Worm (Caenorhabditis elegans): Measurements from ENCODE around the gene T09F3.5.
A peak's percentile ranks its signal among the peaks of the same experiment; 100 is the strongest.

Gene T09F3.5

DNA sequence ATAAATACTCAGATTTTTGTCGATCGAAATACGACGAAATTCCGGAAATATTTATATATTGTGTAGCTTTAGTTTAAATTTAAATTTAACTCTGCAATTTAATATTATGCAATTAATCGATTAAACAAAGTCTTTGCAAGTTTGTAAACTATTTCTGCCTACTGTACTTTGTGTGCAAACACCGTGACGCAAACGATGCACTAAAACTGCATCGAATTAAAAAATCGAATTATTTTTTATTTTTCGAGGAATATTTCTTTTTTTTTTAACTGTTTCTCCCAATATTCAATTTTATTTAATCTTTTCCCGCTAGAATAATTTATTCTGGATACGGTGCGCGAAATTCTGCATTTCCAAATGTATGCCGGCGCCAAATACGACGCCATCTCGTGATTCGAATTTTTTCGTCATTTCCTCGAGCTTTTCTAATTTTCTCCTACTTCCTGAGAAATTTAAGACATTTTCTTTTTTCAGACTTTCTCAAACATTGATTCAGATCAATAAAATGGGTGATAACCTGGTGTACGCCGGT lies 19.7 kb downstream of the T09F3.5 start, which contains the start of gene eif-2A:
Gene eif-2A (plus strand): TSS at position 469 of the 532 bp plus-strand sequence.
- no peak for TF ChIP-seq nhr-2 (tag; optimal IDR thresholded peaks at IDR 0.05)
- TF ChIP-seq unc-39 (tag; optimal IDR thresholded peaks at IDR 0.05), result no peak
- no peak for TF ChIP-seq blmp-1 (tag; optimal IDR thresholded peaks at IDR 0.05)
- no peak for TF ChIP-seq unc-62 (GFP tag; optimal IDR thresholded peaks at IDR 0.05)
- TF ChIP-seq unc-120 (tag; optimal IDR thresholded peaks at IDR 0.05; ENCODE audit: poor library complexity, severe bottlenecking), result no peak
- TF ChIP-seq lin-13 (tag; optimal IDR thresholded peaks at IDR 0.05), result no peak
- no peak for TF ChIP-seq mep-1 (tag; optimal IDR thresholded peaks at IDR 0.05)
- TF ChIP-seq ceh-83 (GFP tag; optimal IDR thresholded peaks at IDR 0.05), result no peak
- TF ChIP-seq ceh-39 (tag; optimal IDR thresholded peaks at IDR 0.05), result no peak
- TF ChIP-seq bed-3 (GFP tag; optimal IDR thresholded peaks at IDR 0.05), result no peak
- no peak for TF ChIP-seq sptf-1 (tag; optimal IDR thresholded peaks at IDR 0.05)
- TF ChIP-seq nhr-237 (tag; optimal IDR thresholded peaks at IDR 0.05), result no peak
- peak; percentile 90 for TF ChIP-seq lsy-2 (tag; optimal IDR thresholded peaks at IDR 0.05)
- no peak for TF ChIP-seq mls-2 (tag; optimal IDR thresholded peaks at IDR 0.05)
- TF ChIP-seq ces-1 (GFP tag; optimal IDR thresholded peaks at IDR 0.05), result peak; percentile 59
- TF ChIP-seq elt-3 (tag; optimal IDR thresholded peaks at IDR 0.05), result no peak
- TF ChIP-seq ztf-11 (tag; optimal IDR thresholded peaks at IDR 0.05), result no peak

DNA sequence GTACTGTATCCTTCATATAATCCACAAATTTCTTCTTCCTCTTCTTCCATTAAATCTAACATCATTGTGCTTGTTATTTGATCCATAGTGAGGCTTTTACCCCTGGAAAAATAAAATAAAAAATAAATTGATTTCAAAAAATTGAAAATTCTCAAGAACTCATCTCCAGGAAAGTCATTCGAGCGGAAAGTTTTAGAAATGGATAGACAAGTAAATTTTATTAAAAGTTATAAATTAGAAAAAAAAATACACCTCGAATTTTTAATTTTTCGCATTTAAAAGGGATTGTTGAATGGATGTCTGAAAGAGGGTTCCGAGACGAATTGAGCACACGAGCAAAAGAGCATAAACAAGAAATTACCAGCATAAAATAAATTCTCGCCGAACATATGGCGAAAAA lies 25.3 kb downstream of the T09F3.5 start, which contains the start of gene frpr-21:
Gene frpr-21 (minus strand): TSS at position 101 of the 400 bp plus-strand sequence.
- no peak for TF ChIP-seq lin-13 (tag; optimal IDR thresholded peaks at IDR 0.05)
- no peak for TF ChIP-seq unc-39 (tag; optimal IDR thresholded peaks at IDR 0.05)
- TF ChIP-seq ces-1 (GFP tag; optimal IDR thresholded peaks at IDR 0.05), result no peak
- no peak for TF ChIP-seq tbx-8 (GFP tag; optimal IDR thresholded peaks at IDR 0.05)
- TF ChIP-seq unc-120 (tag; optimal IDR thresholded peaks at IDR 0.05; ENCODE audit: poor library complexity, severe bottlenecking), result no peak
- TF ChIP-seq ceh-83 (GFP tag; optimal IDR thresholded peaks at IDR 0.05), result no peak
- TF ChIP-seq drap-1 (GFP tag; optimal IDR thresholded peaks at IDR 0.05), result no peak
- no peak for TF ChIP-seq pha-4 (tag; optimal IDR thresholded peaks at IDR 0.05)
- TF ChIP-seq M03D4.4 (tag; optimal IDR thresholded peaks at IDR 0.05), result no peak
- no peak for TF ChIP-seq nhr-237 (tag; optimal IDR thresholded peaks at IDR 0.05)
- TF ChIP-seq elt-3 (tag; optimal IDR thresholded peaks at IDR 0.05), result no peak
- TF ChIP-seq ceh-43 (GFP tag; optimal IDR thresholded peaks at IDR 0.05), result no peak
- no peak for TF ChIP-seq mab-5 (tag; optimal IDR thresholded peaks at IDR 0.05)
- no peak for TF ChIP-seq snpc-4 (tag; optimal IDR thresholded peaks at IDR 0.05)
- no peak for TF ChIP-seq sem-2 (GFP tag; optimal IDR thresholded peaks at IDR 0.05)

DNA sequence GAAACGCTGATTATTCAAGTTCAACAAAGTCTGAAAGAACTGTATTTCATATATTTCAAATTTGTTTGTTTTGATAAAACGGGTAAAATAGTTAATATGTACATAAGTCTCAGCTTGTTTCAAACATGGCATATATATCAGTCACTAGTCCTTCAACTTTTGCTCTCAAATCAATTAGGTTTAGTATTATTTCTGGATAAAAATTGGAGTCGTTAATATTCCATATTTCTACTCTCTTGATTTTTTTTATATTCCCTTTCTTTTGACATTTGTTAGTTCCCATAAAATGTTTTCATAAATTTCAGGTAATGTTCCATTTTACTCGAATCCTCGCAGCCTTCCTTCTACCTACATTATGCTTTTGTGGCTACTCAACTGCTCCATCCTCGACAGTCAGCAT lies 39.2 kb downstream of the T09F3.5 start, which contains the start of gene cut-4:
Gene cut-4 (plus strand): TSS at position 301 of the 400 bp plus-strand sequence.
- TF ChIP-seq nhr-12 (tag; optimal IDR thresholded peaks at IDR 0.05), result no peak
- no peak for TF ChIP-seq cnd-1 (tag; optimal IDR thresholded peaks at IDR 0.05)
- no peak for TF ChIP-seq unc-62 (GFP tag; optimal IDR thresholded peaks at IDR 0.05)
- no peak for TF ChIP-seq flh-1 (GFP tag; optimal IDR thresholded peaks at IDR 0.05)
- TF ChIP-seq ceh-39 (tag; optimal IDR thresholded peaks at IDR 0.05), result no peak
- TF ChIP-seq snpc-4 (tag; optimal IDR thresholded peaks at IDR 0.05), result no peak
- no peak for TF ChIP-seq ceh-83 (GFP tag; optimal IDR thresholded peaks at IDR 0.05)
- no peak for TF ChIP-seq M03D4.4 (tag; optimal IDR thresholded peaks at IDR 0.05)
- TF ChIP-seq tbx-8 (GFP tag; optimal IDR thresholded peaks at IDR 0.05), result no peak
- no peak for TF ChIP-seq ztf-11 (tag; optimal IDR thresholded peaks at IDR 0.05)

DNA sequence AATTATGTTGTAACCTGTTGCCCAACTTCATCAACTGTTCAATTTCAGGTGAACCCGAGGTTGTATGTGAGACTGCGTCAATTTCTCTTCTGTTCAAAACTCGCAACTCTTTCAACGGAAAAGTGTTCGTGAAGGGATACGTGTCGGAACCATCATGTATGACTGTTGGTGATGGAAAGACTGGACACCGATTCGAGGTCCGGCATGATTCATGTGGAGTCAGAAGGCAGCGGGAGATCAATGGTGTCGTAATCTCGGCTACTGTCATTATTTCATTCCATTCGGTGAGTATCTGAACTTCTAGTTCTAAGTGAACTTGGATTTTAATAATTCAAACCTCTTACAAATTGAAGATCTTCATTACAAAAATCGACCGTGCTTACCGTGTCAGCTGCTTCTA lies 41.2 kb downstream of the T09F3.5 start:
- TF ChIP-seq tbx-8 (GFP tag; optimal IDR thresholded peaks at IDR 0.05) (no peak), lin-13 (tag; optimal IDR thresholded peaks at IDR 0.05) (no peak), pha-4 (tag; optimal IDR thresholded peaks at IDR 0.05) (no peak), mep-1 (tag; optimal IDR thresholded peaks at IDR 0.05) (no peak)

DNA sequence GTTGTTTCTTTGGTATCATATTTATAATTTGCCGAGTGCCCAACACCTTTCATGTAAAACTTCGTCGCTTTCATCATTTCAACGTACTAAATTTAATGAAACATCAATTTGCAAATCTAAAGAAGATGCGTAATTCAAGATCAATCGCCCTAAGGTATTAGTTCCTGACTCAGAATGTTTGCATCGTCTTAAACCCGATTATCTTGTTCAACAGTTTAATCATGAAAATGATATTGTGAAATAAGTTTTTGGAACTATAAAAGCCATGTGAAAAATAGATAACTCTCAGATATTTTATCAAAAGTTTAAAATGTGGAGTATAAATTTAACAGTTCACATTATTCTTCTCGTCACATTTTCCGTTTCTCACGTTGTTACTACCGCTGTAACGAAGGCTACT lies 43.3 kb downstream of the T09F3.5 start, which contains the start of gene E04D5.4:
Gene E04D5.4 (plus strand): TSS at position 301 of the 400 bp plus-strand sequence.
- no peak for TF ChIP-seq hlh-1 (tag; optimal IDR thresholded peaks at IDR 0.05)
- no peak for TF ChIP-seq nhr-12 (tag; optimal IDR thresholded peaks at IDR 0.05)
- no peak for TF ChIP-seq zip-8 (tag; optimal IDR thresholded peaks at IDR 0.05)
- TF ChIP-seq ztf-11 (tag; optimal IDR thresholded peaks at IDR 0.05), result no peak
- TF ChIP-seq elt-3 (tag; optimal IDR thresholded peaks at IDR 0.05), result no peak
- TF ChIP-seq ceh-83 (GFP tag; optimal IDR thresholded peaks at IDR 0.05), result no peak
- TF ChIP-seq elt-1 (tag; optimal IDR thresholded peaks at IDR 0.05; ENCODE audit: borderline replicate concordance, insufficient read depth), result no peak
- no peak for TF ChIP-seq mep-1 (tag; optimal IDR thresholded peaks at IDR 0.05)
- TF ChIP-seq nhr-76 (tag; optimal IDR thresholded peaks at IDR 0.05), result no peak
- TF ChIP-seq blmp-1 (tag; optimal IDR thresholded peaks at IDR 0.05), result no peak
- no peak for TF ChIP-seq mls-2 (tag; optimal IDR thresholded peaks at IDR 0.05)
- no peak for TF ChIP-seq ceh-43 (GFP tag; optimal IDR thresholded peaks at IDR 0.05)
- TF ChIP-seq ces-1 (GFP tag; optimal IDR thresholded peaks at IDR 0.05), result no peak
- no peak for TF ChIP-seq nhr-2 (tag; optimal IDR thresholded peaks at IDR 0.05)
- no peak for TF ChIP-seq unc-62 (GFP tag; optimal IDR thresholded peaks at IDR 0.05)
- TF ChIP-seq snpc-4 (tag; optimal IDR thresholded peaks at IDR 0.05), result no peak

All from whole organism, mixed stage, embryonic.